Fruit fly (Drosophila melanogaster) whole organism, embryonic: ENCODE data around the gene CG34117.

Experiments
- ATbp ChIP-seq: fragments of 200-800 bp; sonication (Bioruptor generic); optimal IDR thresholded peaks from 2 replicates; lab custom pipeline; 2017; ENCODE audit warnings: missing biosample characterization, mild to moderate bottlenecking, missing genetic modification characterization, missing genetic modification reagents
- Adf1 ChIP-seq: fragments of 200-800 bp; sonication (Bioruptor generic); IDR thresholded peaks from 2 replicates; pipeline ENCODE4 v1.3.6; 2022; ENCODE audit warnings: missing biosample characterization, missing genetic modification characterization
- CG10543 ChIP-seq: fragments of 200-800 bp; sonication (Bioruptor generic); optimal IDR thresholded peaks from 3 replicates; lab custom pipeline; 2017; ENCODE audit warnings: missing biosample characterization, mild to moderate bottlenecking, missing genetic modification characterization, moderate library complexity
- CG11093 ChIP-seq: fragments of 200-800 bp; sonication (Bioruptor generic); IDR thresholded peaks from 3 replicates; pipeline ENCODE4 v1.3.6; 2022; ENCODE audit warnings: missing biosample characterization, missing genetic modification characterization
- CG12391 ChIP-seq: fragments of 200-800 bp; sonication (Bioruptor generic); optimal IDR thresholded peaks from 3 replicates; lab custom pipeline; 2018; ENCODE audit warnings: missing biosample characterization, mild to moderate bottlenecking, missing genetic modification characterization, moderate library complexity
- CG12744 ChIP-seq: fragments of 200-800 bp; sonication (Bioruptor generic); optimal IDR thresholded peaks from 2 replicates; lab custom pipeline; 2016; ENCODE audit warnings: missing biosample characterization, missing genetic modification characterization
- CG13296 ChIP-seq: fragments of 200-800 bp; sonication (Bioruptor generic); optimal IDR thresholded peaks from 3 replicates; lab custom pipeline; 2018; ENCODE audit warnings: missing biosample characterization, mild to moderate bottlenecking, missing genetic modification characterization
- CG13775 ChIP-seq: fragments of 200-800 bp; sonication (Bioruptor generic); optimal IDR thresholded peaks from 3 replicates; lab custom pipeline; 2017; ENCODE audit warnings: missing biosample characterization, mild to moderate bottlenecking, missing genetic modification characterization
- CG14667 ChIP-seq: fragments of 200-800 bp; sonication (Bioruptor generic); IDR thresholded peaks from 2 replicates; pipeline ENCODE4 v1.3.6; 2022; ENCODE audit warnings: missing biosample characterization, missing genetic modification characterization
- CG1602 ChIP-seq: fragments of 200-800 bp; sonication (Bioruptor generic); optimal IDR thresholded peaks from 3 replicates; lab custom pipeline; 2016; ENCODE audit warnings: missing biosample characterization, missing genetic modification characterization
- CG17359 ChIP-seq: fragments of 200-800 bp; sonication (Bioruptor generic); optimal IDR thresholded peaks from 3 replicates; lab custom pipeline; 2018; ENCODE audit warnings: missing biosample characterization, mild to moderate bottlenecking, missing genetic modification characterization, moderate library complexity
- CG18011 ChIP-seq: fragments of 200-800 bp; sonication (Bioruptor generic); optimal IDR thresholded peaks from 2 replicates; lab custom pipeline; 2017; ENCODE audit warnings: missing biosample characterization, missing genetic modification characterization, mild to moderate bottlenecking, moderate library complexity, missing genotype
- CG2120 ChIP-seq: fragments of 200-800 bp; sonication (Bioruptor generic); optimal IDR thresholded peaks from 3 replicates; lab custom pipeline; 2016; ENCODE audit warnings: missing biosample characterization, missing genetic modification characterization
- CG2202 ChIP-seq: fragments of 200-800 bp; sonication (Bioruptor generic); optimal IDR thresholded peaks from 2 replicates; lab custom pipeline; 2018; ENCODE audit warnings: missing biosample characterization, mild to moderate bottlenecking, missing genetic modification characterization
- CG3281 ChIP-seq: fragments of 200-800 bp; sonication (Bioruptor generic); optimal IDR thresholded peaks from 3 replicates; lab custom pipeline; 2017; ENCODE audit warnings: missing biosample characterization, mild to moderate bottlenecking, missing genetic modification characterization
- CG33213 ChIP-seq: fragments of 200-800 bp; sonication (Bioruptor generic); optimal IDR thresholded peaks from 3 replicates; lab custom pipeline; 2016; ENCODE audit warnings: missing biosample characterization, missing genetic modification characterization
- CG33557 ChIP-seq: fragments of 200-800 bp; sonication (Bioruptor generic); optimal IDR thresholded peaks from 2 replicates; lab custom pipeline; 2019; ENCODE audit warnings: missing biosample characterization, mild to moderate bottlenecking, missing genetic modification characterization, moderate library complexity
- CG34376 ChIP-seq: fragments of 200-800 bp; sonication (Bioruptor generic); optimal IDR thresholded peaks from 2 replicates; lab custom pipeline; 2018; ENCODE audit warnings: missing biosample characterization, mild to moderate bottlenecking, missing genetic modification characterization
- CG4730 ChIP-seq: fragments of 200-800 bp; sonication (Bioruptor generic); IDR thresholded peaks from 2 replicates; pipeline ENCODE4 v1.3.6; 2022; ENCODE audit warnings: missing biosample characterization, missing genetic modification characterization
- CG5245 ChIP-seq: fragments of 200-800 bp; sonication (Bioruptor generic); optimal IDR thresholded peaks from 3 replicates; lab custom pipeline; 2016; ENCODE audit warnings: missing biosample characterization, missing genetic modification characterization
- CG8281 ChIP-seq: fragments of 200-800 bp; sonication (Bioruptor generic); optimal IDR thresholded peaks from 2 replicates; lab custom pipeline; 2018; ENCODE audit warnings: missing biosample characterization, mild to moderate bottlenecking, missing genetic modification characterization, moderate library complexity
- D19A ChIP-seq: fragments of 200-800 bp; optimal IDR thresholded peaks from 3 replicates; lab custom pipeline; 2019; ENCODE audit warnings: missing biosample characterization, mild to moderate bottlenecking, missing genetic modification characterization, moderate library complexity
- Eip74EF ChIP-seq, 2 experiments: fragments of 200-800 bp in 1 of 2; fragments of >200 bp in 1 of 2; sonication (Bioruptor generic) in 1 of 2; optimal IDR thresholded peaks; 2 replicates each; lab custom pipeline; 2017 to 2019; ENCODE audit warnings: missing biosample characterization in 2 of 2, missing genetic modification characterization in 2 of 2, mild to moderate bottlenecking in 1 of 2, moderate library complexity in 1 of 2
- HLH3B ChIP-seq: fragments of 200-800 bp; sonication (Bioruptor generic); IDR thresholded peaks from 2 replicates; pipeline ENCODE4 v1.3.6; 2022; ENCODE audit warnings: missing biosample characterization, missing genetic modification characterization
- Hand ChIP-seq: fragments of 200-800 bp; sonication (Bioruptor generic); optimal IDR thresholded peaks from 2 replicates; lab custom pipeline; 2017; ENCODE audit warnings: mild to moderate bottlenecking, missing biosample characterization, missing genetic modification reagents, missing genetic modification characterization
- Jarid2 ChIP-seq: fragments of 200-800 bp; sonication (Bioruptor generic); optimal IDR thresholded peaks from 3 replicates; lab custom pipeline; 2017; ENCODE audit warnings: mild to moderate bottlenecking, missing biosample characterization, missing genetic modification reagents, missing genetic modification characterization
- NK7.1 ChIP-seq: fragments of 200-800 bp; sonication (Bioruptor generic); optimal IDR thresholded peaks from 3 replicates; lab custom pipeline; 2016; ENCODE audit warnings: missing biosample characterization, missing genetic modification characterization
- NfI ChIP-seq: fragments of 200-800 bp; sonication (Bioruptor generic); optimal IDR thresholded peaks from 3 replicates; lab custom pipeline; 2018; ENCODE audit warnings: missing biosample characterization, mild to moderate bottlenecking, missing genetic modification characterization, moderate library complexity
- Oaz ChIP-seq: fragments of 200-800 bp; sonication (Bioruptor generic); IDR thresholded peaks from 2 replicates; pipeline ENCODE4 v1.3.6; 2022; ENCODE audit warnings: missing biosample characterization, missing genetic modification characterization
- Pdp1 ChIP-seq, 2 experiments: fragments of 200-800 bp; sonication (Bioruptor generic); optimal IDR thresholded peaks; 3 replicates each; lab custom pipeline; 2016; ENCODE audit warnings: missing biosample characterization in 2 of 2, missing genetic modification characterization in 2 of 2, mild to moderate bottlenecking in 1 of 2, moderate library complexity in 1 of 2
- Scr ChIP-seq: fragments of 200-800 bp; sonication (Bioruptor generic); IDR thresholded peaks from 2 replicates; pipeline ENCODE4 v1.3.6; 2022; ENCODE audit warnings: missing biosample characterization, missing genetic modification characterization; ENCODE audit not compliant: partially characterized antibody
- Ssrp ChIP-seq: fragments of 200-800 bp; sonication (Bioruptor generic); optimal IDR thresholded peaks from 2 replicates; lab custom pipeline; 2018; ENCODE audit warnings: missing biosample characterization, mild to moderate bottlenecking, missing genetic modification characterization, moderate library complexity
- Xrp1 ChIP-seq: fragments of 200-800 bp; sonication (Bioruptor generic); IDR thresholded peaks from 2 replicates; pipeline ENCODE4 v1.3.6; 2022; ENCODE audit warnings: missing biosample characterization, missing genetic modification characterization
- ato ChIP-seq: fragments of 200-800 bp; sonication (Bioruptor generic); IDR thresholded peaks from 2 replicates; pipeline ENCODE4 v1.3.6; 2022; ENCODE audit warnings: missing biosample characterization, missing genetic modification characterization; ENCODE audit not compliant: partially characterized antibody
- bab2 ChIP-seq: fragments of 200-800 bp; sonication (Bioruptor generic); optimal IDR thresholded peaks from 2 replicates; lab custom pipeline; 2016; ENCODE audit warnings: missing biosample characterization, missing genetic modification characterization
- chif ChIP-seq, 2 experiments: fragments of 200-800 bp; sonication (Bioruptor generic); optimal IDR thresholded peaks; 3 replicates each; lab custom pipeline; 2016; ENCODE audit warnings: missing biosample characterization in 2 of 2, missing genetic modification characterization in 2 of 2
- dan ChIP-seq: fragments of 200-800 bp; sonication (Bioruptor generic); IDR thresholded peaks from 2 replicates; pipeline ENCODE4 v1.3.6; 2022; ENCODE audit warnings: missing biosample characterization, missing genetic modification characterization
- eve ChIP-seq, 2 experiments: fragments of >200 bp; optimal IDR thresholded peaks; 2 replicates each; lab custom pipeline; 2017; ENCODE audit warnings: missing biosample characterization in 2 of 2, missing genetic modification characterization in 2 of 2
- fru ChIP-seq: fragments of >200 bp; optimal IDR thresholded peaks from 2 replicates; lab custom pipeline; 2017
- gcm2 ChIP-seq: fragments of 200-800 bp; sonication (Bioruptor generic); optimal IDR thresholded peaks from 2 replicates; lab custom pipeline; 2016; ENCODE audit warnings: missing biosample characterization, missing genetic modification characterization
- grn ChIP-seq: fragments of 200-800 bp; sonication (Bioruptor generic); optimal IDR thresholded peaks from 3 replicates; lab custom pipeline; 2017; ENCODE audit warnings: missing biosample characterization, missing genetic modification characterization
- h ChIP-seq: fragments of >200 bp; optimal IDR thresholded peaks from 2 replicates; lab custom pipeline; 2017
- nau ChIP-seq: fragments of 200-800 bp; sonication (Bioruptor generic); optimal IDR thresholded peaks from 3 replicates; lab custom pipeline; 2017; ENCODE audit warnings: missing biosample characterization, mild to moderate bottlenecking, missing genetic modification characterization, missing genetic modification reagents
- row ChIP-seq: fragments of 200-800 bp; sonication (Bioruptor generic); IDR thresholded peaks from 3 replicates; pipeline ENCODE4 v1.3.6; 2022; ENCODE audit warnings: missing biosample characterization, missing genetic modification characterization
- sim ChIP-seq: fragments of 200-800 bp; sonication (Bioruptor generic); IDR thresholded peaks from 2 replicates; pipeline ENCODE4 v1.3.6; 2022; ENCODE audit warnings: missing biosample characterization, missing genetic modification characterization
- slbo ChIP-seq: fragments of 200-800 bp; sonication (Bioruptor generic); IDR thresholded peaks from 2 replicates; pipeline ENCODE4 v1.3.6; 2022; ENCODE audit warnings: missing biosample characterization, missing genetic modification characterization
- sob ChIP-seq: fragments of 200-800 bp; sonication (Bioruptor generic); IDR thresholded peaks from 2 replicates; pipeline ENCODE4 v1.3.6; 2022; ENCODE audit warnings: missing biosample characterization, missing genetic modification characterization
- wdn ChIP-seq: fragments of 200-800 bp; sonication (Bioruptor generic); IDR thresholded peaks from 2 replicates; pipeline ENCODE4 v1.3.6; 2022; ENCODE audit warnings: missing biosample characterization, missing genetic modification characterization
- wek ChIP-seq: fragments of 200-800 bp; sonication (Bioruptor generic); optimal IDR thresholded peaks from 3 replicates; lab custom pipeline; 2018; ENCODE audit warnings: missing biosample characterization, mild to moderate bottlenecking, missing genetic modification characterization, moderate library complexity
- z ChIP-seq: fragments of 200-800 bp; sonication (Bioruptor generic); IDR thresholded peaks from 3 replicates; pipeline ENCODE4 v1.3.6; 2022; ENCODE audit warnings: missing biosample characterization, missing genetic modification characterization
- zfh1 ChIP-seq: fragments of 200-800 bp; sonication (Bioruptor generic); IDR thresholded peaks from 3 replicates; pipeline ENCODE4 v1.3.6; 2022; ENCODE audit warnings: missing biosample characterization, missing genetic modification characterization

CG34117 gene

dm6 chr3R:9428988-9429387, 29.1 kb upstream of the CG34117 start (continued):
- TF ChIP-seq Xrp1 (peak; percentile 74), CG5245 (peak; percentile 31), CG34376 (peak; percentile 92), CG12391 (peak; percentile 71), CG17359 (tag; lab: Kevin White, UChicago) (peak; percentile 80), ATbp (peak; percentile 45), slbo (GFP tag; lab: Robert Waterston, UW) (peak; percentile 86), Adf1 (peak; percentile 24; the same call in 1 of the 2 replicates), Eip74EF (GFP tag; optimal IDR thresholded peaks at IDR 0.05; lab: Kevin White, UChicago) (peak in 1 of 2 experiments; percentile 33), Scr (GFP tag; lab: Robert Waterston, UW) (no peak), CG13775 (peak; percentile 28), NK7.1 (GFP tag; lab: Kevin White, UChicago) (peak; percentile 33), CG2120 (peak; percentile 93), CG33557 (peak; percentile 31), CG1602 (GFP tag; lab: Kevin White, UChicago) (no peak), CG14667 (GFP tag; lab: Robert Waterston, UW) (no peak), sim (GFP tag; lab: Robert Waterston, UW) (no peak), CG11093 (GFP tag; lab: Robert Waterston, UW) (peak; percentile 28; the same call in 1 of the 3 replicates), HLH3B (GFP tag; lab: Robert Waterston, UW) (peak; percentile 69), chif (GFP tag; optimal IDR thresholded peaks at IDR 0.05; lab: Kevin White, UChicago) (peak; percentile 2 to 54), bab2 (GFP tag; lab: Kevin White, UChicago) (peak; percentile 55), CG4730 (GFP tag; lab: Robert Waterston, UW) (peak; percentile 53; the same call in 1 of the 2 replicates), wek (GFP tag; lab: Kevin White, UChicago) (no peak), Jarid2 (GFP tag; lab: Kevin White, UChicago) (no peak), zfh1 (GFP tag; lab: Robert Waterston, UW) (peak; percentile 45; the same call in 1 of the 3 replicates), wdn (GFP tag; lab: Robert Waterston, UW) (no peak), h (lab: Kevin White, UChicago) (no peak), Oaz (GFP tag; lab: Robert Waterston, UW) (peak; percentile 40; the same call in 1 of the 2 replicates), dan (GFP tag; lab: Robert Waterston, UW) (no peak), grn (peak; percentile 72), CG2202 (tag; lab: Kevin White, UChicago) (peak; percentile 20), Ssrp (tag; lab: Kevin White, UChicago) (peak; percentile 4), ato (GFP tag; lab: Robert Waterston, UW) (no peak), D19A (tag; lab: Kevin White, UChicago) (peak; percentile 51), CG8281 (tag; lab: Kevin White, UChicago) (peak; percentile 50), eve (GFP tag; optimal IDR thresholded peaks at IDR 0.05; lab: Kevin White, UChicago) (peak in 1 of 2 experiments; percentile 84), z (GFP tag; lab: Robert Waterston, UW) (no peak), sob (GFP tag; lab: Robert Waterston, UW) (peak; percentile 77), Pdp1 (GFP tag; optimal IDR thresholded peaks at IDR 0.05; lab: Kevin White, UChicago) (peak; percentile 25 to 90), row (GFP tag; lab: Robert Waterston, UW) (peak; percentile 89), CG18011 (GFP tag; lab: Kevin White, UChicago) (peak; percentile 44), Hand (GFP tag; lab: Kevin White, UChicago) (peak; percentile 76), CG12744 (peak; percentile 30), gcm2 (GFP tag; lab: Kevin White, UChicago) (no peak), CG3281 (GFP tag; lab: Kevin White, UChicago) (peak; percentile 64), CG33213 (GFP tag; lab: Kevin White, UChicago) (peak; percentile 13), NfI (peak; percentile 70), nau (GFP tag; lab: Kevin White, UChicago) (peak; percentile 26), CG10543 (peak; percentile 86), fru (no peak), CG13296 (peak; percentile 72)
